Worm (Caenorhabditis elegans): ENCODE data around the gene F42A9.6.

Gene F42A9.6

DNA sequence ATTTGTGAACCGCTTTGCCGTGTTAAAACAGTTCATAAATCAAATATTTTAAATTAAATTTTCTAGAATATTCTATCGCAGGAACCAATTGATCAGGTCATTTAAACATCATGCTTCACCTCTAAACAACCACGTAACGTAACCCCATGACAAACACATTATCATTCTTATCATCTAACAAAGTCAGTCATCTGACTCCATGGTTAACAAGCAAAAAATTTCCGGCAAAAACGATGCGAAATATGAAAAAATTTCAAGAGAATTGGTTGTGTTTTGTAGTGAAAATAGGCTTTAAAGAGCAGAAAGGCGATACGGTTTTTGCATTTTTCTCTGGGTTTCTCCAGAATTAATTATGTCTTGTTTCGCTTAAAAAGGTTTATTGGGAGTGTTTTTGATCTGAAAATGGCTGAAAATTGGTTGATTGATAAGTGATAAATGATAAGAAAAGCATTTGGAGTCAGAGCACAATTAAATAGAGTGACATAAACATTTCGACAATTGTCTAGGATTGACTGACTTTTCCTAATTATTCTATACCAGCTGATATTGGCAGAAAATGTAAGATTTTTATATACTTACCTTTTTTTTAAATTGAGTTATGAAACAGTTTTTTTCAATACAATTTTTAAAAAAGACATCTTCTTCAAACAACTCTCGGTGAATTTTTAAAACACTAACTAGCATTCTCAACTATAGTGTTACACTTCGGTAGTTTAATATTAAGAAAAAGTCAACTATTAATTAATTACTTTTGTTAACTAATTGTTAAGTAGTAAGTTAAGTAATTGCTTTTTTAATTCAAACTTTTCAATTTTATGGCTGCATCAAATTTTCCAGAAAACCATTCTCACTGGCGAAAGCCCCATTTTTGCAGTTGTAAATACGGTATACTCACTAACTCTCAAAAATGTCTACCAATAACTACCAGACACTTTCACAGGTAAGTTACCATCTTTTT lies 23.7 kb upstream of the F42A9.6 start, which contains the start of gene catp-7 (continued):
- TF ChIP-seq mab-9 (GFP tag; IDR thresholded peaks at IDR 0.05), result no peak
- no peak for TF ChIP-seq ztf-4 (tag; optimal IDR thresholded peaks at IDR 0.05)
- no peak for TF ChIP-seq irx-1 (tag; optimal IDR thresholded peaks at IDR 0.05)
- no peak for TF ChIP-seq unc-98 (GFP tag; IDR thresholded peaks at IDR 0.05)
- no peak for TF ChIP-seq unc-130 (tag; optimal IDR thresholded peaks at IDR 0.05)

DNA sequence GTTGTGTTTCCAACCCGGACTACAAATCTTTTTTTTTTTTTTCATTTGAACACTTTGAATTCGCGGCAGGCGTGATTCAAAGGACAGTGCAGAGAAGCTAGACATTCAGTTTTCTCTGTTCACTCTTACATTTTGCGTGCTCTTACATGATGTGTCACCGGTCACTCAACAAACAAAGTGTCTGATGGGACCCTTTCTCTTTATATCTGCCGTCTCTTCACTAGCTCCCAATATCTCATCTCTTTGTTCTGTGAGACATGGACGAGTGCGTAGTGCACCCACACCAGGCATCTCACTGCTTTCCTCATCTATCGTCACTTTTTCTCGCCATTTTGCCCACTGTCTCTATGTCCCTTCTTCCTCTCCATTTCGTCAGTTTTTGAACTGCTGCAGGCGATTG lies 22.0 kb upstream of the F42A9.6 start:
- no peak for TF ChIP-seq nhr-237 (tag; optimal IDR thresholded peaks at IDR 0.05)
- TF ChIP-seq lin-15B (tag; optimal IDR thresholded peaks at IDR 0.05), result peak; percentile 55
- no peak for TF ChIP-seq aly-2 (tag; optimal IDR thresholded peaks at IDR 0.05)
- peak; percentile 5 for TF ChIP-seq mep-1 (tag; optimal IDR thresholded peaks at IDR 0.05)
- no peak for TF ChIP-seq zag-1 (tag; optimal IDR thresholded peaks at IDR 0.05)
- TF ChIP-seq dpl-1 (GFP tag; optimal IDR thresholded peaks at IDR 0.05), result peak in 2 of 3 experiments; percentile 12 to 38
- no peak for TF ChIP-seq tlp-1 (tag; optimal IDR thresholded peaks at IDR 0.05)
- TF ChIP-seq tbx-2 (tag; optimal IDR thresholded peaks at IDR 0.05), result peak; percentile 41
- TF ChIP-seq ces-1 (GFP tag; optimal IDR thresholded peaks at IDR 0.05), result no peak
- TF ChIP-seq ztf-11 (tag; optimal IDR thresholded peaks at IDR 0.05), result no peak
- TF ChIP-seq hlh-4 (tag; optimal IDR thresholded peaks at IDR 0.05), result no peak
- no peak for TF ChIP-seq nhr-28 (tag; optimal IDR thresholded peaks at IDR 0.05)
- no peak for TF ChIP-seq unc-30 (tag; optimal IDR thresholded peaks at IDR 0.05)
- no peak for TF ChIP-seq fkh-10 (GFP tag; optimal IDR thresholded peaks at IDR 0.05)
- TF ChIP-seq ets-5 (GFP tag; IDR thresholded peaks at IDR 0.05), result no peak
- peak; percentile 9 for TF ChIP-seq ceh-8 (GFP tag; optimal IDR thresholded peaks at IDR 0.05)
- no peak for TF ChIP-seq ceh-88 (GFP tag; IDR thresholded peaks at IDR 0.05)
- peak in 1 of 2 experiments; percentile 70 for TF ChIP-seq egl-27 (tag; optimal IDR thresholded peaks at IDR 0.05)
- TF ChIP-seq nhr-85 (tag), result peak; percentile 81
- TF ChIP-seq vab-15 (tag; optimal IDR thresholded peaks at IDR 0.05), result no peak
- no peak for TF ChIP-seq efl-3 (GFP tag; optimal IDR thresholded peaks at IDR 0.05)
- TF ChIP-seq irx-1 (tag; optimal IDR thresholded peaks at IDR 0.05), result peak; percentile 3
- TF ChIP-seq hpl-2 (GFP tag; optimal IDR thresholded peaks at IDR 0.05), result no peak
- no peak for TF ChIP-seq C34B4.2 (tag; optimal IDR thresholded peaks at IDR 0.05)
- TF ChIP-seq ceh-90 (tag; optimal IDR thresholded peaks at IDR 0.05), result no peak
- TF ChIP-seq unc-98 (GFP tag; IDR thresholded peaks at IDR 0.05), result no peak
- no peak for TF ChIP-seq dsc-1 (tag; optimal IDR thresholded peaks at IDR 0.05)
- no peak for TF ChIP-seq elt-2 (tag; optimal IDR thresholded peaks at IDR 0.05)
- no peak for TF ChIP-seq mef-2 (tag; optimal IDR thresholded peaks at IDR 0.05)
- TF ChIP-seq alr-1 (tag; optimal IDR thresholded peaks at IDR 0.05; ENCODE audit: borderline replicate concordance), result no peak
- TF ChIP-seq ama-1 (optimal IDR thresholded peaks at IDR 0.05), result no peak
- TF ChIP-seq unc-130 (tag; optimal IDR thresholded peaks at IDR 0.05), result no peak
- TF ChIP-seq C04F5.9 (tag; optimal IDR thresholded peaks at IDR 0.05), result no peak
- TF ChIP-seq pag-3 (tag; optimal IDR thresholded peaks at IDR 0.05; ENCODE audit: borderline replicate concordance, insufficient read depth), result no peak
- no peak for TF ChIP-seq unc-62 (GFP tag; optimal IDR thresholded peaks at IDR 0.05)
- TF ChIP-seq ztf-4 (tag; optimal IDR thresholded peaks at IDR 0.05), result peak; percentile 28
- TF ChIP-seq nhr-20 (tag; optimal IDR thresholded peaks at IDR 0.05), result peak; percentile 37
- no peak for TF ChIP-seq fkh-4 (tag; optimal IDR thresholded peaks at IDR 0.05; ENCODE audit: borderline replicate concordance)
- TF ChIP-seq lir-3 (tag; optimal IDR thresholded peaks at IDR 0.05; ENCODE audit: poor library complexity), result no peak
- TF ChIP-seq nhr-90 (tag; optimal IDR thresholded peaks at IDR 0.05; ENCODE audit: poor library complexity), result no peak
- TF ChIP-seq nhr-12 (tag; optimal IDR thresholded peaks at IDR 0.05), result no peak
- TF ChIP-seq nhr-84 (tag; optimal IDR thresholded peaks at IDR 0.05), result no peak
- TF ChIP-seq unc-86 (tag; optimal IDR thresholded peaks at IDR 0.05), result peak; percentile 66
- peak; percentile 38 for TF ChIP-seq swsn-7 (tag; optimal IDR thresholded peaks at IDR 0.05)
- no peak; the same call in 1 of the 2 replicates for TF ChIP-seq isw-1 (GFP tag; IDR thresholded peaks at IDR 0.05)
- no peak for TF ChIP-seq elt-3 (tag; optimal IDR thresholded peaks at IDR 0.05)
- TF ChIP-seq nhr-77 (tag; optimal IDR thresholded peaks at IDR 0.05), result peak; percentile 39
